Worm (Caenorhabditis elegans) whole organism, mixed stage, embryonic: ENCODE data around the gene srbc-79.

Experiments used
- ceh-43 ChIP-seq: fragments of 200-800 bp; sonication (Bioruptor generic); optimal IDR thresholded peaks from 2 replicates; lab custom pipeline; 2018; ENCODE audit warnings: mild to moderate bottlenecking, missing genetic modification characterization, moderate library complexity, missing compliant biosample characterization
- ces-1 ChIP-seq: fragments of 150-350 bp; optimal IDR thresholded peaks from 2 replicates; lab custom pipeline; 2014; ENCODE audit warnings: missing biosample characterization, missing genetic modification reagents, missing genetic modification characterization
- elt-1 ChIP-seq: sonication (generic microtip); optimal IDR thresholded peaks from 2 replicates; lab custom pipeline; 2017; ENCODE audit warnings: missing genetic modification characterization, mild to moderate bottlenecking, missing compliant biosample characterization, antibody characterized with exemption, moderate library complexity, borderline replicate concordance; ENCODE audit not compliant: insufficient read depth
- flh-1 ChIP-seq: fragments of 200-800 bp; sonication (Bioruptor generic); optimal IDR thresholded peaks from 2 replicates; lab custom pipeline; 2018; ENCODE audit warnings: mild to moderate bottlenecking, missing genetic modification characterization, moderate library complexity, missing compliant biosample characterization
- mls-2 ChIP-seq: sonication (generic microtip); optimal IDR thresholded peaks from 2 replicates; lab custom pipeline; 2016; ENCODE audit warnings: mild to moderate bottlenecking, missing genetic modification characterization, moderate library complexity, missing compliant biosample characterization
- nhr-76 ChIP-seq: sonication (generic microtip); optimal IDR thresholded peaks from 2 replicates; lab custom pipeline; 2017; ENCODE audit warnings: missing biosample characterization, missing genetic modification characterization
- pha-4 ChIP-seq: fragments of 150-350 bp; optimal IDR thresholded peaks from 2 replicates; lab custom pipeline; 2018; ENCODE audit warnings: missing biosample characterization, missing genetic modification reagents, missing genetic modification characterization
- sem-2 ChIP-seq: fragments of 200-800 bp; sonication (Bioruptor generic); optimal IDR thresholded peaks from 2 replicates; lab custom pipeline; 2018; ENCODE audit warnings: mild to moderate bottlenecking, missing genetic modification characterization, missing compliant biosample characterization
- sptf-1 ChIP-seq: sonication (generic microtip); optimal IDR thresholded peaks from 2 replicates; lab custom pipeline; 2017; ENCODE audit warnings: mild to moderate bottlenecking, missing genetic modification characterization, moderate library complexity, missing compliant biosample characterization

DNA sequence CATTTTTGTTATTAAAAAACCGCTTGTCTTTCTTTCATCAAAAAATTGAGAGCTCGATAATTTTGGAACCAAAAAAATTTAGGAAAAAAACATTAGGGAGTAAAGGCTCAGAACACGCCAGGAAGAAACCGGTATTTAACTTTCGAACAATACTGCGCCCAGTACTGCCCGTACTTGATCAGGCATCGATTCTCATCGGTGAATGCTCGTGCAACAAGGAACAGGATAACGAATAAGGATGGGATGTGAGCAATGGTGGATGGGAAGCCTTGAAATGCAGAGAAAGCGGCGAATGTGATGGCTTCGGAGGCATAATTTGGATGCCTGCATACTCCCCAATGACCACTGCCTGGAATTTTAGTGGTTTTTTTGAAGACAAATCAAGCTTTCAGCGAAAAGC, 11.5 kb downstream of the srbc-79 start:
- TF ChIP-seq pha-4 (tag; lab: Kevin White, UChicago): no peak
- TF ChIP-seq ces-1 (GFP tag; lab: Kevin White, UChicago): no peak
- TF ChIP-seq sptf-1 (tag; lab: Kevin White, UChicago): no peak
- no peak for TF ChIP-seq nhr-76 (tag; lab: Kevin White, UChicago)
- TF ChIP-seq elt-1 (tag; lab: Kevin White, UChicago): no peak
- no peak for TF ChIP-seq mls-2 (tag; lab: Kevin White, UChicago)
- no peak for TF ChIP-seq ceh-43 (GFP tag; lab: Kevin White, UChicago)
- TF ChIP-seq flh-1 (GFP tag; lab: Kevin White, UChicago): no peak
- no peak for TF ChIP-seq sem-2 (GFP tag; lab: Kevin White, UChicago)
